Worm (Caenorhabditis elegans): ENCODE data around the gene R11F4.2.

ce11 chrII:4085601-4086000, 2.7 kb downstream of the R11F4.2 start:
- TF ChIP-seq F37B4.10 (GFP tag; IDR thresholded peaks at IDR 0.05) (no peak), F33H1.4 (GFP tag; IDR thresholded peaks at IDR 0.05) (no peak), Y67H2A.10 (GFP tag; conservative IDR thresholded peaks at IDR 0.05) (no peak), rpc-1 (optimal IDR thresholded peaks at IDR 0.05) (no peak), rpc-1 (tag; optimal IDR thresholded peaks at IDR 0.05) (no peak), lin-54 (GFP tag; optimal IDR thresholded peaks at IDR 0.05) (no peak), B0336.3 (GFP tag; IDR thresholded peaks at IDR 0.05) (no peak)

Measured in whole organism, young adult.